Fruit fly (Drosophila melanogaster) whole organism, embryonic: ENCODE data around the gene CG6931.

ENCODE experiments used
- Atf3 ChIP-seq: fragments of 200-800 bp; sonication (Bioruptor generic); optimal IDR thresholded peaks from 3 replicates; lab custom pipeline; 2016; ENCODE audit warnings: missing biosample characterization, missing genetic modification characterization
- B-H1 ChIP-seq: fragments of 200-800 bp; sonication (Bioruptor generic); IDR thresholded peaks from 3 replicates; pipeline ENCODE4 v1.3.6; 2022; ENCODE audit warnings: missing biosample characterization, missing genetic modification characterization
- CG10565 ChIP-seq: fragments of 200-800 bp; sonication (Bioruptor generic); optimal IDR thresholded peaks from 3 replicates; lab custom pipeline; 2016; ENCODE audit warnings: missing biosample characterization, mild to moderate bottlenecking, missing genetic modification characterization
- CG11504 ChIP-seq: fragments of 200-800 bp; sonication (Bioruptor generic); optimal IDR thresholded peaks from 3 replicates; lab custom pipeline; 2019; ENCODE audit warnings: missing biosample characterization, mild to moderate bottlenecking, missing genetic modification characterization, moderate library complexity
- CG13624 ChIP-seq: fragments of 200-800 bp; sonication (Bioruptor generic); optimal IDR thresholded peaks from 2 replicates; lab custom pipeline; 2016; ENCODE audit warnings: missing biosample characterization, missing genetic modification characterization
- CG13775 ChIP-seq: fragments of 200-800 bp; sonication (Bioruptor generic); optimal IDR thresholded peaks from 3 replicates; lab custom pipeline; 2017; ENCODE audit warnings: missing biosample characterization, mild to moderate bottlenecking, missing genetic modification characterization
- CG15479 ChIP-seq: fragments of 200-800 bp; sonication (Bioruptor generic); optimal IDR thresholded peaks from 3 replicates; lab custom pipeline; 2019; ENCODE audit warnings: missing biosample characterization, mild to moderate bottlenecking, missing genetic modification characterization, moderate library complexity
- CG1603 ChIP-seq: fragments of 200-800 bp; sonication (Bioruptor generic); optimal IDR thresholded peaks from 2 replicates; lab custom pipeline; 2019; ENCODE audit warnings: missing biosample characterization, mild to moderate bottlenecking, missing genetic modification characterization, moderate library complexity
- CG17385 ChIP-seq: fragments of 200-800 bp; sonication (Bioruptor generic); optimal IDR thresholded peaks from 3 replicates; lab custom pipeline; 2018; ENCODE audit warnings: missing biosample characterization, mild to moderate bottlenecking, missing genetic modification characterization
- CG17802 ChIP-seq: fragments of 200-800 bp; sonication (Bioruptor generic); optimal IDR thresholded peaks from 2 replicates; lab custom pipeline; 2018; ENCODE audit warnings: missing biosample characterization, mild to moderate bottlenecking, missing genetic modification characterization, moderate library complexity
- CG17912 ChIP-seq: fragments of 200-800 bp; sonication (Bioruptor generic); optimal IDR thresholded peaks from 2 replicates; lab custom pipeline; 2018; ENCODE audit warnings: missing biosample characterization, mild to moderate bottlenecking, missing genetic modification characterization
- CG2199 ChIP-seq: fragments of 200-800 bp; sonication (Bioruptor generic); IDR thresholded peaks from 3 replicates; pipeline ENCODE4 v1.3.6; 2022; ENCODE audit warnings: missing biosample characterization, missing genetic modification characterization
- CG2202 ChIP-seq: fragments of 200-800 bp; sonication (Bioruptor generic); optimal IDR thresholded peaks from 2 replicates; lab custom pipeline; 2018; ENCODE audit warnings: missing biosample characterization, mild to moderate bottlenecking, missing genetic modification characterization
- CG30020 ChIP-seq: fragments of 200-800 bp; optimal IDR thresholded peaks from 2 replicates; lab custom pipeline; 2019; ENCODE audit warnings: missing biosample characterization, mild to moderate bottlenecking, missing genetic modification characterization, moderate library complexity
- CG34422 ChIP-seq: fragments of 200-800 bp; sonication (Bioruptor generic); IDR thresholded peaks from 3 replicates; pipeline ENCODE4 v1.3.6; 2022; ENCODE audit warnings: missing biosample characterization, missing genetic modification characterization
- CG3995 ChIP-seq: fragments of 200-800 bp; sonication (Bioruptor generic); optimal IDR thresholded peaks from 3 replicates; lab custom pipeline; 2016; ENCODE audit warnings: missing biosample characterization, missing genetic modification characterization
- CG4404 ChIP-seq: fragments of 200-800 bp; sonication (Bioruptor generic); IDR thresholded peaks from 2 replicates; pipeline ENCODE4 v1.3.6; 2022; ENCODE audit warnings: missing biosample characterization, missing genetic modification characterization
- CG5245 ChIP-seq: fragments of 200-800 bp; sonication (Bioruptor generic); optimal IDR thresholded peaks from 3 replicates; lab custom pipeline; 2016; ENCODE audit warnings: missing biosample characterization, missing genetic modification characterization
- CG6791 ChIP-seq: fragments of 200-800 bp; sonication (Bioruptor generic); IDR thresholded peaks from 3 replicates; pipeline ENCODE4 v1.3.6; 2022; ENCODE audit warnings: missing biosample characterization, missing genetic modification characterization; ENCODE audit not compliant: partially characterized antibody
- CTCF ChIP-seq: fragments of 200-800 bp; sonication (Bioruptor generic); optimal IDR thresholded peaks from 2 replicates; lab custom pipeline; 2017; ENCODE audit warnings: missing biosample characterization, mild to moderate bottlenecking, missing genetic modification characterization, moderate library complexity
- Dad ChIP-seq: fragments of 200-800 bp; sonication (Bioruptor generic); optimal IDR thresholded peaks from 3 replicates; lab custom pipeline; 2016; ENCODE audit warnings: missing biosample characterization, missing genetic modification characterization
- Dek ChIP-seq: fragments of 200-800 bp; sonication (Bioruptor generic); optimal IDR thresholded peaks from 3 replicates; lab custom pipeline; 2019; ENCODE audit warnings: missing biosample characterization, mild to moderate bottlenecking, missing genetic modification characterization, moderate library complexity
- HHEX ChIP-seq: fragments of 200-800 bp; sonication (Bioruptor generic); optimal IDR thresholded peaks from 3 replicates; lab custom pipeline; 2017; ENCODE audit warnings: missing biosample characterization, mild to moderate bottlenecking, missing genetic modification characterization, missing genetic modification reagents
- HLHmδ ChIP-seq: fragments of 200-800 bp; sonication (Bioruptor generic); optimal IDR thresholded peaks from 2 replicates; lab custom pipeline; 2018; ENCODE audit warnings: missing biosample characterization, mild to moderate bottlenecking, missing genetic modification characterization, moderate library complexity
- Hr39 ChIP-seq: fragments of >200 bp; optimal IDR thresholded peaks from 2 replicates; lab custom pipeline; 2017
- Kr ChIP-seq: fragments of 200-800 bp; sonication (Bioruptor generic); optimal IDR thresholded peaks from 2 replicates; lab custom pipeline; 2017; ENCODE audit warnings: missing biosample characterization, mild to moderate bottlenecking, missing genetic modification characterization
- Lhr ChIP-seq: fragments of 200-800 bp; sonication (Bioruptor generic); optimal IDR thresholded peaks from 3 replicates; lab custom pipeline; 2017; ENCODE audit warnings: mild to moderate bottlenecking, missing biosample characterization, missing genetic modification reagents, missing genetic modification characterization
- Meics ChIP-seq: fragments of 200-800 bp; sonication (Bioruptor generic); optimal IDR thresholded peaks from 2 replicates; lab custom pipeline; 2017; ENCODE audit warnings: missing biosample characterization, mild to moderate bottlenecking, missing genetic modification characterization
- Nf-YA ChIP-seq: fragments of 200-800 bp; sonication (Bioruptor generic); IDR thresholded peaks from 2 replicates; pipeline ENCODE4 v1.3.6; 2022; ENCODE audit warnings: missing biosample characterization, missing genetic modification characterization
- Opbp ChIP-seq: fragments of 200-800 bp; sonication (Bioruptor generic); IDR thresholded peaks from 3 replicates; pipeline ENCODE4 v1.3.6; 2022; ENCODE audit warnings: missing biosample characterization, missing genetic modification characterization; ENCODE audit not compliant: partially characterized antibody
- Ptx1 ChIP-seq: fragments of 200-800 bp; sonication (Bioruptor generic); IDR thresholded peaks from 2 replicates; pipeline ENCODE4 v1.3.6; 2022; ENCODE audit warnings: missing biosample characterization, missing genetic modification characterization
- Scr ChIP-seq: fragments of 200-800 bp; sonication (Bioruptor generic); IDR thresholded peaks from 2 replicates; pipeline ENCODE4 v1.3.6; 2022; ENCODE audit warnings: missing biosample characterization, missing genetic modification characterization; ENCODE audit not compliant: partially characterized antibody
- dm ChIP-seq: fragments of 200-800 bp; sonication (Bioruptor generic); optimal IDR thresholded peaks from 3 replicates; lab custom pipeline; 2016; ENCODE audit warnings: missing biosample characterization, missing genetic modification characterization
- eyg ChIP-seq: fragments of 200-800 bp; sonication (Bioruptor generic); optimal IDR thresholded peaks from 3 replicates; lab custom pipeline; 2016; ENCODE audit warnings: missing biosample characterization, missing genetic modification characterization
- ftz-f1 ChIP-seq: fragments of 200-800 bp; sonication (Bioruptor generic); optimal IDR thresholded peaks from 2 replicates; lab custom pipeline; 2016; ENCODE audit warnings: missing biosample characterization, missing genetic modification characterization
- gem ChIP-seq: fragments of 200-800 bp; sonication (Bioruptor generic); optimal IDR thresholded peaks from 2 replicates; lab custom pipeline; 2019; ENCODE audit warnings: missing biosample characterization, mild to moderate bottlenecking, missing genetic modification characterization, moderate library complexity
- grau ChIP-seq: fragments of 200-800 bp; optimal IDR thresholded peaks from 3 replicates; lab custom pipeline; 2019; ENCODE audit warnings: missing biosample characterization, mild to moderate bottlenecking, missing genetic modification characterization, moderate library complexity
- hth ChIP-seq: fragments of >200 bp; optimal IDR thresholded peaks from 2 replicates; lab custom pipeline; 2017; ENCODE audit warnings: inconsistent platforms
- kni ChIP-seq: fragments of 200-800 bp; sonication (Bioruptor generic); optimal IDR thresholded peaks from 3 replicates; lab custom pipeline; 2017; ENCODE audit warnings: mild to moderate bottlenecking, missing biosample characterization, missing genetic modification reagents, missing genetic modification characterization
- nau ChIP-seq: fragments of 200-800 bp; sonication (Bioruptor generic); optimal IDR thresholded peaks from 3 replicates; lab custom pipeline; 2017; ENCODE audit warnings: missing biosample characterization, mild to moderate bottlenecking, missing genetic modification characterization, missing genetic modification reagents
- nom ChIP-seq: fragments of 200-800 bp; sonication (Bioruptor generic); optimal IDR thresholded peaks from 2 replicates; lab custom pipeline; 2017; ENCODE audit warnings: missing biosample characterization, missing genetic modification characterization, mild to moderate bottlenecking, moderate library complexity, missing genetic modification reagents
- onecut ChIP-seq: fragments of 200-800 bp; sonication (Bioruptor generic); IDR thresholded peaks from 2 replicates; pipeline ENCODE4 v1.3.6; 2022; ENCODE audit warnings: missing biosample characterization, missing genetic modification characterization
- pros ChIP-seq: fragments of 200-800 bp; sonication (Bioruptor generic); optimal IDR thresholded peaks from 3 replicates; lab custom pipeline; 2019; ENCODE audit warnings: missing biosample characterization, mild to moderate bottlenecking, missing genetic modification characterization, moderate library complexity
- ro ChIP-seq: fragments of 200-800 bp; sonication (Bioruptor generic); IDR thresholded peaks from 2 replicates; pipeline ENCODE4 v1.3.6; 2022; ENCODE audit warnings: missing biosample characterization, missing genetic modification characterization
- sc ChIP-seq, 3 experiments: fragments of >200 bp in 2 of 3; fragments of 200-800 bp in 1 of 3; sonication (Bioruptor generic) in 1 of 3; optimal IDR thresholded peaks; 2 replicates in 2 of 3; 3 replicates in 1 of 3; lab custom pipeline; 2017; ENCODE audit warnings: mild to moderate bottlenecking in 1 of 3, missing biosample characterization in 1 of 3, missing genetic modification characterization in 1 of 3, missing genetic modification reagents in 1 of 3
- sob ChIP-seq: fragments of 200-800 bp; sonication (Bioruptor generic); IDR thresholded peaks from 2 replicates; pipeline ENCODE4 v1.3.6; 2022; ENCODE audit warnings: missing biosample characterization, missing genetic modification characterization
- stwl ChIP-seq: fragments of 200-800 bp; sonication (Bioruptor generic); optimal IDR thresholded peaks from 3 replicates; lab custom pipeline; 2018; ENCODE audit warnings: missing biosample characterization, mild to moderate bottlenecking, missing genetic modification characterization, moderate library complexity
- vfl ChIP-seq: fragments of 200-800 bp; sonication (Bioruptor generic); optimal IDR thresholded peaks from 2 replicates; lab custom pipeline; 2016; ENCODE audit warnings: missing biosample characterization, missing genetic modification characterization

Gene CG6931

DNA sequence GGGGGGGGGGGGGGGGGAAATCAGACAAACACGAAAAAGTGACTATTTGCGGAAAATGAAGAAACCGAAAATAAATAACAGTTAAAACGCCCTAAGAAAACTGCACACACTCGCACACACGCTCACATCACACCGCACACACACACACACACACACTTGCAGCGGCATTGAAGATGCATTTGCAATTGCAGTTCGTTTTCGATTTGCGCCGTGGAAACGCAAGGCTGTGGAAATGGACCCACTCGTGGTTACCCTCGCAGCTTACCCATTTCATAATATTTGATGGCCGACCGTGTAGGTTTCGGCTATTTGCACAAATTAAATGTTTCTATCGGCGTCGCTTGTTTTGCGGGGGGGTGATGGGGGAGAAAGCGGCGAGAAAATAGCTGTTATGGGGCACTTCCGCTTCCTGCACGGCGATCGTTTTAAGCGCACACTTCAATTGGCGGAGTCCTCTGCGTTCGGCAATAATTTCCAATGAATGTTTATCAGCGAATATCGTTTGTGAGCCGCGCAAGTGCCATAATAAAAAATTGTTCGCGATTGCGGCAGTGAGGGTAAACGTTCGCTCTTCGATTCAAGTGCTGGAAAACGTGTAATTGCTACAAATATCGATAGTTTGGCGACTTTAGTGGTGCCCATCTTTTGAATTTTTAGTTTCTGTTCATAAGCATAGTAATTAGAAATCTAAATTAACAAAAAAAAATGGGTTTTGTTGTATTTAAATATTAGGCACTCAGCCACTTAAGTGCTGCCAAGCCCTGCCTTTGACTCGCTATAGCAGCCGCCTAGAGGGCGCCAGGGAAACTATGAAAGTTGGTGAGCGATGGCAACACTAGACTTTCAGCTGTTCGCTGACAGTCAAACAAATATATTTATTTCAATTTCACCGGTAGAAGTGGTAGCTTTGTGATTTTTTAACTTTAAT is 12.0 kb downstream of the CG6931 start, which contains the start of the genes Pop2 and CG6928 (continued):
- no peak for TF ChIP-seq CG2202
- TF ChIP-seq CG13775 (GFP tag; lab: Kevin White, UChicago), result peak; percentile 72
- TF ChIP-seq CG17802 (tag; lab: Kevin White, UChicago), result peak; percentile 57
- peak; percentile 55; the same call in 2 of the 3 replicates for TF ChIP-seq B-H1 (GFP tag; lab: Robert Waterston, UW)
- TF ChIP-seq CG17385 (GFP tag; lab: Kevin White, UChicago), result peak; percentile 31
- no peak for TF ChIP-seq nom (GFP tag; lab: Kevin White, UChicago)
- TF ChIP-seq CTCF, result peak; percentile 97
- TF ChIP-seq Hr39 (lab: Kevin White, UChicago), result no peak
- peak; percentile 51; the same call in 2 of the 3 replicates for TF ChIP-seq CG34422 (GFP tag; lab: Robert Waterston, UW)
- TF ChIP-seq Kr (GFP tag; lab: Kevin White, UChicago), result no peak
- peak; percentile 42; the same call in 1 of the 2 replicates for TF ChIP-seq CG4404 (GFP tag; lab: Robert Waterston, UW)
- TF ChIP-seq Scr (GFP tag; lab: Robert Waterston, UW), result peak; percentile 89
- TF ChIP-seq HLHmδ (GFP tag; lab: Kevin White, UChicago), result no peak
- no peak for TF ChIP-seq hth (lab: Kevin White, UChicago)
- peak; percentile 70 for TF ChIP-seq gem (tag; lab: Kevin White, UChicago)
- no peak for TF ChIP-seq HHEX (GFP tag; lab: Kevin White, UChicago)
- TF ChIP-seq grau (tag; lab: Kevin White, UChicago), result peak; percentile 64
- peak; percentile 71 for TF ChIP-seq CG6791 (GFP tag; lab: Robert Waterston, UW)
- TF ChIP-seq CG15479, result no peak
- TF ChIP-seq CG13624, result peak; percentile 83
- TF ChIP-seq pros (GFP tag; lab: Kevin White, UChicago), result no peak
- peak; percentile 1 for TF ChIP-seq kni (GFP tag; lab: Kevin White, UChicago)
- TF ChIP-seq Lhr (GFP tag; lab: Kevin White, UChicago), result peak; percentile 91
- TF ChIP-seq Ptx1 (GFP tag; lab: Robert Waterston, UW), result peak; percentile 85
- peak; percentile 82 for TF ChIP-seq Dad (GFP tag; lab: Kevin White, UChicago)
- no peak for TF ChIP-seq CG17912 (GFP tag; lab: Kevin White, UChicago)
- peak; percentile 78 for TF ChIP-seq dm (GFP tag; lab: Kevin White, UChicago)
- TF ChIP-seq vfl (GFP tag; lab: Kevin White, UChicago), result peak; percentile 74
- no peak for TF ChIP-seq sc (optimal IDR thresholded peaks at IDR 0.05; lab: Kevin White, UChicago)
- TF ChIP-seq sc (GFP tag; optimal IDR thresholded peaks at IDR 0.05; lab: Kevin White, UChicago), result no peak
- TF ChIP-seq ftz-f1, result peak; percentile 55
- peak; percentile 10 for TF ChIP-seq CG3995
- TF ChIP-seq CG5245 (GFP tag; lab: Kevin White, UChicago), result peak; percentile 80
- TF ChIP-seq nau (GFP tag; lab: Kevin White, UChicago), result no peak
- peak; percentile 35 for TF ChIP-seq CG1603 (tag; lab: Kevin White, UChicago)
- 0 out of 3 replicates have a peak, but pooled peaks have one; percentile 47 for TF ChIP-seq CG2199 (GFP tag; lab: Robert Waterston, UW)
- TF ChIP-seq CG11504, result peak; percentile 71
- TF ChIP-seq Atf3, result peak; percentile 48
- TF ChIP-seq ro (GFP tag; lab: Robert Waterston, UW), result no peak
- peak; percentile 42 for TF ChIP-seq CG30020 (tag; lab: Kevin White, UChicago)
- peak; percentile 43 for TF ChIP-seq CG10565 (GFP tag; lab: Kevin White, UChicago)
- TF ChIP-seq Meics (GFP tag; lab: Kevin White, UChicago), result peak; percentile 2
- TF ChIP-seq eyg (GFP tag; lab: Kevin White, UChicago), result peak; percentile 60
- no peak; the same call in 1 of the 2 replicates for TF ChIP-seq Nf-YA (GFP tag; lab: Robert Waterston, UW)
- TF ChIP-seq sob (GFP tag; lab: Robert Waterston, UW), result peak; percentile 87
- peak; percentile 79 for TF ChIP-seq Opbp (GFP tag; lab: Robert Waterston, UW)
- TF ChIP-seq onecut (GFP tag; lab: Robert Waterston, UW), result no peak
- TF ChIP-seq Dek (tag; lab: Kevin White, UChicago), result peak; percentile 74
- TF ChIP-seq stwl, result peak; percentile 97
